Fruit fly (Drosophila melanogaster) whole organism, embryonic: ENCODE data around the gene peg.

Source experiments
- ATbp ChIP-seq: fragments of 200-800 bp; sonication (Bioruptor generic); optimal IDR thresholded peaks from 2 replicates; lab custom pipeline; 2017; ENCODE audit warnings: missing biosample characterization, mild to moderate bottlenecking, missing genetic modification characterization, missing genetic modification reagents
- Awh ChIP-seq: fragments of 200-800 bp; sonication (Bioruptor generic); IDR thresholded peaks from 2 replicates; pipeline ENCODE4, ENCODE4 v1.3.6; 2022; ENCODE audit warnings: missing biosample characterization, missing genetic modification characterization
- Bteb2 ChIP-seq: fragments of 200-800 bp; sonication (Bioruptor generic); optimal IDR thresholded peaks from 2 replicates; lab custom pipeline; 2016; ENCODE audit warnings: missing biosample characterization, missing genetic modification characterization
- CG11695 ChIP-seq: fragments of 200-800 bp; sonication (Bioruptor generic); IDR thresholded peaks from 3 replicates; pipeline ENCODE4 v1.3.6; 2022; ENCODE audit warnings: missing biosample characterization, missing genetic modification characterization
- CG12104 ChIP-seq: fragments of 200-800 bp; sonication (Bioruptor generic); optimal IDR thresholded peaks from 3 replicates; lab custom pipeline; 2016; ENCODE audit warnings: missing biosample characterization, missing genetic modification characterization
- CG13894 ChIP-seq: fragments of 200-800 bp; sonication (Bioruptor generic); optimal IDR thresholded peaks from 3 replicates; lab custom pipeline; 2018; ENCODE audit warnings: missing biosample characterization, mild to moderate bottlenecking, missing genetic modification characterization, moderate library complexity
- CG14860 ChIP-seq: fragments of 200-800 bp; sonication (Bioruptor generic); IDR thresholded peaks from 3 replicates; pipeline ENCODE4 v1.3.6; 2022; ENCODE audit warnings: missing biosample characterization, missing genetic modification characterization; ENCODE audit not compliant: partially characterized antibody
- CG15011 ChIP-seq: fragments of 200-800 bp; sonication (Bioruptor generic); optimal IDR thresholded peaks from 3 replicates; lab custom pipeline; 2018; ENCODE audit warnings: missing biosample characterization, mild to moderate bottlenecking, missing genetic modification characterization
- CG1602 ChIP-seq: fragments of 200-800 bp; sonication (Bioruptor generic); optimal IDR thresholded peaks from 3 replicates; lab custom pipeline; 2016; ENCODE audit warnings: missing biosample characterization, missing genetic modification characterization
- CG18011 ChIP-seq: fragments of 200-800 bp; sonication (Bioruptor generic); optimal IDR thresholded peaks from 2 replicates; lab custom pipeline; 2017; ENCODE audit warnings: missing biosample characterization, missing genetic modification characterization, mild to moderate bottlenecking, moderate library complexity, missing genotype
- CG18599 ChIP-seq: fragments of 200-800 bp; sonication (Bioruptor generic); optimal IDR thresholded peaks from 3 replicates; lab custom pipeline; 2017; ENCODE audit warnings: missing biosample characterization, missing genetic modification characterization, mild to moderate bottlenecking, moderate library complexity, missing genetic modification reagents
- CG34376 ChIP-seq: fragments of 200-800 bp; sonication (Bioruptor generic); optimal IDR thresholded peaks from 2 replicates; lab custom pipeline; 2018; ENCODE audit warnings: missing biosample characterization, mild to moderate bottlenecking, missing genetic modification characterization
- CG34422 ChIP-seq: fragments of 200-800 bp; sonication (Bioruptor generic); IDR thresholded peaks from 3 replicates; pipeline ENCODE4 v1.3.6; 2022; ENCODE audit warnings: missing biosample characterization, missing genetic modification characterization
- CG6791 ChIP-seq: fragments of 200-800 bp; sonication (Bioruptor generic); IDR thresholded peaks from 3 replicates; pipeline ENCODE4 v1.3.6; 2022; ENCODE audit warnings: missing biosample characterization, missing genetic modification characterization; ENCODE audit not compliant: partially characterized antibody
- CG7556 ChIP-seq: fragments of 200-800 bp; sonication (Bioruptor generic); optimal IDR thresholded peaks from 2 replicates; lab custom pipeline; 2017; ENCODE audit warnings: missing biosample characterization, mild to moderate bottlenecking, missing genetic modification characterization
- CG7963 ChIP-seq: fragments of 200-800 bp; sonication (Bioruptor generic); IDR thresholded peaks from 3 replicates; pipeline ENCODE4 v1.3.6; 2022; ENCODE audit warnings: missing biosample characterization, missing genetic modification characterization; ENCODE audit not compliant: partially characterized antibody
- CTCF ChIP-seq: fragments of 200-800 bp; sonication (Bioruptor generic); optimal IDR thresholded peaks from 2 replicates; lab custom pipeline; 2017; ENCODE audit warnings: missing biosample characterization, mild to moderate bottlenecking, missing genetic modification characterization, moderate library complexity
- D ChIP-seq, 2 experiments: fragments of 200-800 bp in 1 of 2; fragments of >200 bp in 1 of 2; sonication (Bioruptor generic) in 1 of 2; optimal IDR thresholded peaks; 2 replicates in 1 of 2; 3 replicates in 1 of 2; lab custom pipeline; 2017; ENCODE audit warnings: mild to moderate bottlenecking in 1 of 2, missing biosample characterization in 1 of 2, missing genetic modification characterization in 1 of 2, missing genetic modification reagents in 1 of 2
- D19B ChIP-seq: fragments of 200-800 bp; sonication (Bioruptor generic); optimal IDR thresholded peaks from 2 replicates; lab custom pipeline; 2017; ENCODE audit warnings: missing biosample characterization, mild to moderate bottlenecking, missing genetic modification characterization
- Dbx ChIP-seq: fragments of 200-800 bp; sonication (Bioruptor generic); IDR thresholded peaks from 3 replicates; pipeline ENCODE4 v1.3.6; 2022; ENCODE audit warnings: missing biosample characterization, missing genetic modification characterization
- Fer2 ChIP-seq: fragments of 200-800 bp; sonication (Bioruptor generic); optimal IDR thresholded peaks from 2 replicates; lab custom pipeline; 2018; ENCODE audit warnings: missing biosample characterization, mild to moderate bottlenecking, missing genetic modification characterization, moderate library complexity
- Hr3 ChIP-seq: fragments of 200-800 bp; sonication (Bioruptor generic); optimal IDR thresholded peaks from 3 replicates; lab custom pipeline; 2016; ENCODE audit warnings: missing biosample characterization, missing genetic modification characterization
- Jarid2 ChIP-seq: fragments of 200-800 bp; sonication (Bioruptor generic); optimal IDR thresholded peaks from 3 replicates; lab custom pipeline; 2017; ENCODE audit warnings: mild to moderate bottlenecking, missing biosample characterization, missing genetic modification reagents, missing genetic modification characterization
- Lim3 ChIP-seq: fragments of 200-800 bp; sonication (Bioruptor generic); IDR thresholded peaks from 2 replicates; pipeline ENCODE4 v1.3.6; 2022; ENCODE audit warnings: missing biosample characterization, missing genetic modification characterization
- MBD-R2 ChIP-seq: fragments of 200-800 bp; sonication (Bioruptor generic); IDR thresholded peaks from 2 replicates; pipeline ENCODE4 v1.3.6; 2022; ENCODE audit warnings: missing biosample characterization, missing genetic modification characterization
- Max ChIP-seq: fragments of 200-800 bp; sonication (Bioruptor generic); optimal IDR thresholded peaks from 2 replicates; lab custom pipeline; 2016; ENCODE audit warnings: missing biosample characterization, mild to moderate bottlenecking, missing genetic modification characterization
- Meics ChIP-seq: fragments of 200-800 bp; sonication (Bioruptor generic); optimal IDR thresholded peaks from 2 replicates; lab custom pipeline; 2017; ENCODE audit warnings: missing biosample characterization, mild to moderate bottlenecking, missing genetic modification characterization
- NFAT ChIP-seq: fragments of 200-800 bp; sonication (Bioruptor generic); IDR thresholded peaks from 2 replicates; pipeline ENCODE4 v1.3.6; 2022; ENCODE audit warnings: missing biosample characterization, missing genetic modification characterization
- Nf-YA ChIP-seq: fragments of 200-800 bp; sonication (Bioruptor generic); IDR thresholded peaks from 2 replicates; pipeline ENCODE4 v1.3.6; 2022; ENCODE audit warnings: missing biosample characterization, missing genetic modification characterization
- NfI ChIP-seq: fragments of 200-800 bp; sonication (Bioruptor generic); optimal IDR thresholded peaks from 3 replicates; lab custom pipeline; 2018; ENCODE audit warnings: missing biosample characterization, mild to moderate bottlenecking, missing genetic modification characterization, moderate library complexity
- Rx ChIP-seq: fragments of 200-800 bp; sonication (Bioruptor generic); IDR thresholded peaks from 2 replicates; pipeline ENCODE4 v1.3.6; 2022; ENCODE audit warnings: missing biosample characterization, missing genetic modification characterization
- Ssrp ChIP-seq: fragments of 200-800 bp; sonication (Bioruptor generic); optimal IDR thresholded peaks from 2 replicates; lab custom pipeline; 2018; ENCODE audit warnings: missing biosample characterization, mild to moderate bottlenecking, missing genetic modification characterization, moderate library complexity
- TFAM ChIP-seq: fragments of 200-800 bp; sonication (Bioruptor generic); optimal IDR thresholded peaks from 2 replicates; lab custom pipeline; 2017; ENCODE audit warnings: missing biosample characterization, missing genetic modification characterization, inconsistent platforms
- Tbp ChIP-seq: fragments of >200 bp; optimal IDR thresholded peaks from 2 replicates; lab custom pipeline; 2018; ENCODE audit warnings: missing biosample characterization, missing genetic modification characterization
- Vsx1 ChIP-seq: fragments of 200-800 bp; sonication (Bioruptor generic); optimal IDR thresholded peaks from 2 replicates; lab custom pipeline; 2017; ENCODE audit warnings: missing biosample characterization, mild to moderate bottlenecking, missing genetic modification characterization, missing genetic modification reagents
- ara ChIP-seq: fragments of 200-800 bp; sonication (Bioruptor generic); IDR thresholded peaks from 2 replicates; pipeline ENCODE4 v1.3.6; 2022; ENCODE audit warnings: missing biosample characterization, missing genetic modification characterization
- ci ChIP-seq: fragments of 200-800 bp; sonication (Bioruptor generic); IDR thresholded peaks from 3 replicates; pipeline ENCODE4 v1.3.6; 2022; ENCODE audit warnings: missing biosample characterization, missing genetic modification characterization
- inv ChIP-seq: fragments of 200-800 bp; sonication (Bioruptor generic); IDR thresholded peaks from 2 replicates; pipeline ENCODE4 v1.3.6; 2022; ENCODE audit warnings: missing biosample characterization, missing genetic modification characterization; ENCODE audit not compliant: partially characterized antibody
- nerfin-1 ChIP-seq: fragments of 200-800 bp; sonication (Bioruptor generic); optimal IDR thresholded peaks from 3 replicates; lab custom pipeline; 2019; ENCODE audit warnings: missing biosample characterization, mild to moderate bottlenecking, missing genetic modification characterization, moderate library complexity
- nmo ChIP-seq: fragments of 200-800 bp; sonication (Bioruptor generic); optimal IDR thresholded peaks from 2 replicates; lab custom pipeline; 2018; ENCODE audit warnings: missing biosample characterization, mild to moderate bottlenecking, missing genetic modification characterization, moderate library complexity
- oc ChIP-seq: fragments of 200-800 bp; sonication (Bioruptor generic); optimal IDR thresholded peaks from 2 replicates; lab custom pipeline; 2018; ENCODE audit warnings: missing biosample characterization, mild to moderate bottlenecking, missing genetic modification characterization, moderate library complexity
- onecut ChIP-seq: fragments of 200-800 bp; sonication (Bioruptor generic); IDR thresholded peaks from 2 replicates; pipeline ENCODE4 v1.3.6; 2022; ENCODE audit warnings: missing biosample characterization, missing genetic modification characterization
- pfk ChIP-seq: fragments of 200-800 bp; sonication (Bioruptor generic); optimal IDR thresholded peaks from 2 replicates; lab custom pipeline; 2018; ENCODE audit warnings: missing biosample characterization, mild to moderate bottlenecking, missing genetic modification characterization, moderate library complexity
- pros ChIP-seq: fragments of 200-800 bp; sonication (Bioruptor generic); optimal IDR thresholded peaks from 3 replicates; lab custom pipeline; 2019; ENCODE audit warnings: missing biosample characterization, mild to moderate bottlenecking, missing genetic modification characterization, moderate library complexity
- schlank ChIP-seq: fragments of 200-800 bp; sonication (Bioruptor generic); optimal IDR thresholded peaks from 2 replicates; lab custom pipeline; 2018; ENCODE audit warnings: missing biosample characterization, mild to moderate bottlenecking, missing genetic modification characterization
- sens ChIP-seq: fragments of 200-800 bp; sonication (Bioruptor generic); peaks from one replicate; lab custom pipeline; 2016; ENCODE audit warnings: missing biosample characterization, missing genetic modification characterization
- shn ChIP-seq: fragments of 200-800 bp; sonication (Bioruptor generic); optimal IDR thresholded peaks from 3 replicates; lab custom pipeline; 2016; ENCODE audit warnings: missing biosample characterization, missing genetic modification characterization
- sug ChIP-seq: fragments of 200-800 bp; optimal IDR thresholded peaks from 2 replicates; lab custom pipeline; 2019; ENCODE audit warnings: missing biosample characterization, mild to moderate bottlenecking, missing genetic modification characterization, moderate library complexity
- tin ChIP-seq: fragments of 200-800 bp; sonication (Bioruptor generic); optimal IDR thresholded peaks from 3 replicates; lab custom pipeline; 2016; ENCODE audit warnings: missing biosample characterization, missing genetic modification characterization
- ttk ChIP-seq: fragments of 200-800 bp; sonication (Bioruptor generic); IDR thresholded peaks from 2 replicates; pipeline ENCODE4 v2.1.2; 2022; ENCODE audit warnings: missing biosample characterization, missing genetic modification characterization
- yki ChIP-seq: fragments of >200 bp; optimal IDR thresholded peaks from 3 replicates; lab custom pipeline; 2018
- zen2 ChIP-seq: fragments of 200-800 bp; sonication (Bioruptor generic); IDR thresholded peaks from 3 replicates; pipeline ENCODE4 v1.3.6; 2022; ENCODE audit warnings: missing biosample characterization, missing genetic modification characterization; ENCODE audit not compliant: partially characterized antibody

peg gene

dm6 chr3R:20984087-20984486 lies 39.9 kb downstream of the peg start (continued):
- TF ChIP-seq D19B (no peak), NFAT (0 out of 2 replicates have a peak, but pooled peaks have one; percentile 3), CG11695 (GFP tag; lab: Robert Waterston, UW) (no peak), oc (no peak), pfk (GFP tag; lab: Kevin White, UChicago) (no peak), CG7963 (no peak), MBD-R2 (GFP tag; lab: Robert Waterston, UW) (no peak), CG12104 (GFP tag; lab: Kevin White, UChicago) (no peak), inv (GFP tag; lab: Robert Waterston, UW) (no peak), Rx (no peak), Ssrp (tag; lab: Kevin White, UChicago) (no peak), CG34422 (GFP tag; lab: Robert Waterston, UW) (no peak), CG6791 (GFP tag; lab: Robert Waterston, UW) (0 out of 3 replicates have a peak, but pooled peaks have one; percentile 7), onecut (GFP tag; lab: Robert Waterston, UW) (no peak), D (optimal IDR thresholded peaks at IDR 0.05; lab: Kevin White, UChicago) (no peak), D (GFP tag; optimal IDR thresholded peaks at IDR 0.05; lab: Kevin White, UChicago) (no peak), Lim3 (GFP tag; lab: Robert Waterston, UW) (no peak), ATbp (GFP tag; lab: Kevin White, UChicago) (no peak), Meics (GFP tag; lab: Kevin White, UChicago) (no peak), ara (GFP tag; lab: Robert Waterston, UW) (no peak), CG13894 (tag; lab: Kevin White, UChicago) (no peak), NfI (GFP tag; lab: Kevin White, UChicago) (no peak), CG34376 (GFP tag; lab: Kevin White, UChicago) (no peak), CTCF (GFP tag; lab: Kevin White, UChicago) (peak; percentile 90), Awh (no peak), sens (GFP tag; lab: Kevin White, UChicago) (peak; percentile 1), tin (no peak), Vsx1 (GFP tag; lab: Kevin White, UChicago) (no peak), TFAM (GFP tag; lab: Kevin White, UChicago) (no peak), CG15011 (no peak), Tbp (no peak), CG7556 (GFP tag; lab: Kevin White, UChicago) (no peak), yki (lab: Kevin White, UChicago) (no peak), shn (GFP tag; lab: Kevin White, UChicago) (no peak), CG18011 (no peak), Nf-YA (GFP tag; lab: Robert Waterston, UW) (0 out of 2 replicates have a peak, but pooled peaks have one; percentile 17), sug (tag; lab: Kevin White, UChicago) (no peak), CG1602 (GFP tag; lab: Kevin White, UChicago) (no peak), Max (GFP tag; lab: Kevin White, UChicago) (no peak), Hr3 (GFP tag; lab: Kevin White, UChicago) (no peak), Fer2 (tag; lab: Kevin White, UChicago) (no peak)

dm6 chr3R:20977846-20978295 lies 46.1 kb downstream of the peg start, which contains the start of gene Calx:
Gene Calx (plus strand): TSS chr3R:20978183.
- TF ChIP-seq pfk (GFP tag; lab: Kevin White, UChicago) (peak; percentile 91), nmo (GFP tag; lab: Kevin White, UChicago) (no peak), zen2 (GFP tag; lab: Robert Waterston, UW) (peak; percentile 35; the same call in 1 of the 3 replicates), schlank (tag; lab: Kevin White, UChicago) (no peak), CG14860 (GFP tag; lab: Robert Waterston, UW) (no peak), Dbx (GFP tag; lab: Robert Waterston, UW) (0 out of 3 replicates have a peak, but pooled peaks have one; percentile 16), nerfin-1 (peak; percentile 24), ttk (no peak), pros (GFP tag; lab: Kevin White, UChicago) (peak; percentile 60), Bteb2 (GFP tag; lab: Kevin White, UChicago) (no peak), CG7963 (no peak), ci (GFP tag; lab: Robert Waterston, UW) (peak; percentile 14; the same call in 1 of the 3 replicates), Jarid2 (peak; percentile 68), CG18599 (GFP tag; lab: Kevin White, UChicago) (peak; percentile 28)
